Fruit fly (Drosophila melanogaster) S2 (cell line): ENCODE results near the gene CG9168.

ENCODE experiments used
- CG8478 ChIP-seq: fragments of >200 bp; optimal IDR thresholded peaks from 2 replicates; lab custom pipeline; 2018
- CTCF ChIP-seq, 2 experiments: fragments of >200 bp; optimal IDR thresholded peaks; 2 replicates each; lab custom pipeline; 2018

CG9168 gene

dm6 chr3L:1410369-1411107 lies at the start of gene CG9168:
Gene CG9168, plus strand, starts transcription at chr3L:1411057.
- TF ChIP-seq CG8478 (no peak), CTCF (optimal IDR thresholded peaks at IDR 0.05; lab: Kevin White, UChicago) (no peak)

DNA sequence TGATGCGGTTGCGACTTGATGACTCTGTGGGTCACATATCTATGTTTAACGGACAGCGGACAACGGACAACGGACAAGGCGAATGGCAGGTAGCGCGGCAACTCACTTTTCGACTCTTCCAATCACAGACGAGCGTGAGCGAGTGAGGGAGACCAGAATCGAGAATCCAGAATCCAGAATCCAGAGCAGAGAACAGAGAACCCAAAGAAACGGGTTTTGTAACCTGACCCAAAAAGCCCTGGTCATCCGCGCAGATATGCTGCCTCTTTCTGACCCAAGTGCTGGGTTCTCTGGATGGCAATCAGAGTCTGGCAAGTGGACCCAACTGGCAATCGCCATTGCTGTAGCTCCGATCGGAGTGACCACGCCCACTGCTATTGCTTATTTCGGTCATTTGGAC lies 46.5 kb upstream of the CG9168 start:
- TF ChIP-seq CG8478 (no peak), CTCF (optimal IDR thresholded peaks at IDR 0.05; lab: Kevin White, UChicago) (no peak)

dm6 chr3L:1366879-1367650 lies 43.8 kb upstream of the CG9168 start:
- TF ChIP-seq CG8478 (no peak), CTCF (optimal IDR thresholded peaks at IDR 0.05; lab: Kevin White, UChicago) (no peak)

DNA sequence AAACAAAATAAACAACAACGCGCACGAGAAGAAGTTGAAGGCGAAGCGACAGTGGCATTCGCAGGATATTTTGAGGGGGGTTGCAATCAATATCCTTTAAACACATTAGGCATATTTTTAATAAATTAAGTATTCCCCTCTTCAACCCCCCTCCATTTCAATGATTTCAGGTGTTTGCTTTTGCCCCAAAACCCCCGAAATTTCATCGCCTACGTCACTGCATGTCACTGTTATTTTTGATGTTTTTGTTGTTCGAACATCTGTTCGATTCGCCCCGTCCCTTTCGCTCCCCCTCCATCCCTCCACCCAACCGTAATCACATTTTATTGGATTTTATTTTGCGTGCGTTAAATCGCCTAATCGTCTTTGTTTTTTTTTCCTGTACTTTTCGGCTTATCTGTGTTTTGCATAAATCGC lies 42.6 kb upstream of the CG9168 start:
- TF ChIP-seq CG8478 (no peak), CTCF (optimal IDR thresholded peaks at IDR 0.05; lab: Kevin White, UChicago) (no peak)

DNA sequence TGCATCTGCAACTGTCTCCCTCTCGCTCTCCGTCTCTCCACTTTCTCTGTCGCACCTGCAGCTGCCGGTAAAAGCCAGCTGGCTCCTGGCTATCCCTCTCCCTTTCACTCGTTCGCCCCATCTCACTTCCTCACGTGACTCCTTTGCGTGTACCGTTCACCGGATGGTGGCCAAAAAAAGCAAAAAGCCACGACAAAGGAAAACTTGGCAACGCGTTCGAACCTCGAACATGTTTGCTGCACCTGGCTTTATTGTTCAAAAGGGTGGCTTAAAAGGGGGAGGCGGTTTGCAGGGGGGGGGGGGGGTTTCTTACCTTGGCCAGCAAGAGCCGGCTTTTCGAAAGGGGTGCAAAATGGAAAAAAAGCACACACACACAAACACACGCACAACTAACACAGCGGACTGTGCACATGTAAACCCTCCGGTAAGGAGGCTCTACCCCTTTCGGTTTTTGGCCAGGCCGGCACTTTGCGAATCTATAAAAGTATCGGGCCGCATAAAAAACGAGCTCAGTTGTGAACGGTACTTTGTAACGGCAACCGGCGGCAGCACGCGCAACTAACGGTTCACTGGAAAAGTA lies 40.7 kb upstream of the CG9168 start, which contains the start of gene ru:
ru (plus strand) TSS at position 530 of the 580 bp plus-strand sequence.
- TF ChIP-seq CTCF (optimal IDR thresholded peaks at IDR 0.05; lab: Kevin White, UChicago) = no peak
- TF ChIP-seq CG8478 = no peak

DNA sequence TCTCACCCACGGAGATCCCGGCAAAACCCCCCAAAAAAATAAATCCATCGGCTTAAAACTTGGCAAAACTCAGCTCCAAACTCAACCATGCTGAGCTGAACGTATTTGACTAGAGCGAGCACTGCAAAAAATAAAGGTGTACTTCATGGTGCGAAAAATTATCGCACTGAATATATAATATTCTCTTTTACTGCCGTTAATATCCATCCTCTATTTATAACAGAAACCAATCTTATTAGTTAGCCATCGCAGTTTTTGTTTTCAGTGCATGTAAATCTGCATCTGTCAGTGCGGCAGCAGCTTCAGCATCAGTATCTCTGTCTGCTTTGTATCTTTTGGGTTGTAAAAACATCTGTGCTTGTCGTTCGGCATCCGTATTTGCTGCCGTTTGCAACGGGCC lies 39.9 kb upstream of the CG9168 start:
- no peak for TF ChIP-seq CTCF (optimal IDR thresholded peaks at IDR 0.05; lab: Kevin White, UChicago)
- TF ChIP-seq CG8478 = no peak

dm6 chr3L:1374438-1375133 lies 36.3 kb upstream of the CG9168 start:
- TF ChIP-seq CG8478 = no peak
- TF ChIP-seq CTCF (optimal IDR thresholded peaks at IDR 0.05; lab: Kevin White, UChicago) = no peak

- no peak for TF ChIP-seq CTCF (optimal IDR thresholded peaks at IDR 0.05; lab: Kevin White, UChicago)
- TF ChIP-seq CG8478 = no peak
These were observed 34.7 kb upstream of the CG9168 start for dm6 chr3L:1376014-1376745.

dm6 chr3L:1378098-1378645 lies 32.7 kb upstream of the CG9168 start:
- TF ChIP-seq CG8478 (no peak), CTCF (optimal IDR thresholded peaks at IDR 0.05; lab: Kevin White, UChicago) (no peak)

- TF ChIP-seq CG8478 (no peak), CTCF (optimal IDR thresholded peaks at IDR 0.05; lab: Kevin White, UChicago) (no peak)
These were observed 31.9 kb upstream of the CG9168 start for dm6 chr3L:1378862-1379543.

dm6 chr3L:1379741-1380465 lies 31.0 kb upstream of the CG9168 start:
- no peak for TF ChIP-seq CTCF (optimal IDR thresholded peaks at IDR 0.05; lab: Kevin White, UChicago)
- no peak for TF ChIP-seq CG8478

DNA sequence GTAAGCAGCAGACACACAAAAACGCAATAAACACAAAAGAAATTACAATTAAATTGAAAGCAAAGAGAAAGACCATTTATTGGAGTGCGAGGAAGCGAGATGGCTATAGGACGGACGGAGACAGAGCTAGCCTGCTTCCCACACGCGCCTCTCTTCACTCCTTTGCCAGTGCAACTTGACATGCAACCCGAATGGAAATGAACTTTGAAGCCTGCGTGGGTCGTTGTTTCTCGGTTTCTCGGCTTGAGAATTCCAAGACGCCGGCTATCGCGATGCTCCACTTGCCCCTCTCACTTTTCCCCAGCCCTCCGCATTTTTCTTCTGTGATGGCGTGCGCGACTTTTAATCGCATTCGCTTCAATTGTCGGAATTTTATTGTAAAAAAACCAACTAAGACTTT lies 29.9 kb upstream of the CG9168 start:
- TF ChIP-seq CG8478 = no peak
- no peak for TF ChIP-seq CTCF (optimal IDR thresholded peaks at IDR 0.05; lab: Kevin White, UChicago)

dm6 chr3L:1385683-1386246 lies 25.1 kb upstream of the CG9168 start:
- TF ChIP-seq CG8478 = no peak
- TF ChIP-seq CTCF (optimal IDR thresholded peaks at IDR 0.05; lab: Kevin White, UChicago) = no peak
